Worm (Caenorhabditis elegans) whole organism, young adult: ENCODE data around the gene vps-37.

Source experiments
- C06A6.2 ChIP-seq: fragments of 200-800 bp; sonication (Bioruptor generic); conservative IDR thresholded peaks from 2 replicates; pipeline ENCODE4 v1.3.6; 2022; ENCODE audit warnings: missing genetic modification characterization, missing compliant biosample characterization
- Y95B8A.8 ChIP-seq: fragments of 200-800 bp; sonication (Bioruptor generic); IDR thresholded peaks from 2 replicates; pipeline ENCODE4 v1.3.6; 2022; ENCODE audit warnings: missing genetic modification reagents, missing genetic modification characterization, missing compliant biosample characterization
- aptf-2 ChIP-seq: fragments of 200-800 bp; sonication (Bioruptor generic); conservative IDR thresholded peaks from 2 replicates; pipeline ENCODE4 v1.3.6; 2022; ENCODE audit warnings: missing genetic modification reagents, missing genetic modification characterization, missing compliant biosample characterization
- aptf-3 ChIP-seq: fragments of 200-800 bp; sonication (Bioruptor generic); IDR thresholded peaks from 2 replicates; pipeline ENCODE4 v1.3.6; 2022; ENCODE audit warnings: missing genetic modification characterization, missing compliant biosample characterization
- atf-7 ChIP-seq: sonication (generic microtip); optimal IDR thresholded peaks from 2 replicates; lab custom pipeline; 2017; ENCODE audit warnings: mild to moderate bottlenecking, missing genetic modification characterization, missing compliant biosample characterization
- attf-5 ChIP-seq: fragments of 200-800 bp; sonication (Bioruptor generic); optimal IDR thresholded peaks from 2 replicates; lab custom pipeline; 2018; ENCODE audit warnings: mild to moderate bottlenecking, missing genetic modification characterization, missing compliant biosample characterization
- bed-1 ChIP-seq: fragments of 200-800 bp; sonication (Bioruptor generic); IDR thresholded peaks from 2 replicates; pipeline ENCODE4 v1.3.6; 2022; ENCODE audit warnings: missing genetic modification reagents, missing genetic modification characterization, missing compliant biosample characterization
- cebp-1 ChIP-seq, 2 experiments: fragments of 200-800 bp in 1 of 2; sonication (Bioruptor generic) in 1 of 2; sonication (generic microtip) in 1 of 2; IDR thresholded peaks in 1 of 2; optimal IDR thresholded peaks in 1 of 2; 2 replicates each; pipeline versions ENCODE4 v1.3.6 to Lab custom; 2017 to 2022; ENCODE audit warnings: missing compliant biosample characterization in 2 of 2, missing genetic modification characterization in 2 of 2, mild to moderate bottlenecking in 1 of 2, missing genetic modification reagents in 1 of 2, moderate library complexity in 1 of 2
- ceh-40 ChIP-seq: fragments of 200-800 bp; sonication (Bioruptor generic); IDR thresholded peaks from 2 replicates; pipeline ENCODE4 v1.3.6; 2022; ENCODE audit warnings: missing genetic modification characterization, missing compliant biosample characterization
- chd-7 ChIP-seq: sonication (generic microtip); optimal IDR thresholded peaks from 2 replicates; lab custom pipeline; 2016; ENCODE audit warnings: mild to moderate bottlenecking, missing genetic modification characterization, moderate library complexity, missing compliant biosample characterization
- dpff-1 ChIP-seq: sonication (generic microtip); optimal IDR thresholded peaks from 2 replicates; lab custom pipeline; 2017; ENCODE audit warnings: mild to moderate bottlenecking, missing genetic modification characterization, missing compliant biosample characterization
- dpl-1 ChIP-seq: fragments of 150-350 bp; optimal IDR thresholded peaks from 2 replicates; lab custom pipeline; 2014; ENCODE audit warnings: missing biosample characterization, missing genetic modification reagents, missing genetic modification characterization
- efl-1 ChIP-seq: fragments of 150-350 bp; optimal IDR thresholded peaks from 2 replicates; lab custom pipeline; 2014; ENCODE audit warnings: missing biosample characterization, missing genetic modification reagents, missing genetic modification characterization
- egl-18 ChIP-seq: fragments of 200-800 bp; sonication (Bioruptor generic); IDR thresholded peaks from 2 replicates; pipeline ENCODE4 v1.3.6; 2022; ENCODE audit warnings: missing genetic modification reagents, missing genetic modification characterization, missing compliant biosample characterization
- egl-44 ChIP-seq: fragments of 200-800 bp; sonication (Bioruptor generic); IDR thresholded peaks from 2 replicates; pipeline ENCODE4 v1.3.6; 2022; ENCODE audit warnings: missing genetic modification reagents, missing genetic modification characterization, missing compliant biosample characterization
- fkh-3 ChIP-seq: sonication (generic microtip); optimal IDR thresholded peaks from 2 replicates; lab custom pipeline; 2016; ENCODE audit warnings: mild to moderate bottlenecking, missing genetic modification characterization, missing compliant biosample characterization
- gei-17 ChIP-seq: fragments of 200-800 bp; sonication (Bioruptor generic); optimal IDR thresholded peaks from 2 replicates; lab custom pipeline; 2018; ENCODE audit warnings: mild to moderate bottlenecking, missing genetic modification characterization, missing compliant biosample characterization
- him-1 ChIP-seq: sonication (generic microtip); optimal IDR thresholded peaks from 2 replicates; lab custom pipeline; 2016; ENCODE audit warnings: missing genotype, missing genetic modification reagents, missing genetic modification characterization, missing compliant biosample characterization
- hlh-26 ChIP-seq: fragments of 200-800 bp; sonication (Bioruptor generic); conservative IDR thresholded peaks from 2 replicates; pipeline ENCODE4 v1.3.6; 2022; ENCODE audit warnings: missing genetic modification reagents, missing genetic modification characterization, missing compliant biosample characterization
- hmg-1.2 ChIP-seq: fragments of 200-800 bp; sonication (Bioruptor generic); IDR thresholded peaks from 2 replicates; pipeline ENCODE4 v1.3.6; 2022; ENCODE audit warnings: missing genetic modification reagents, missing genetic modification characterization, missing compliant biosample characterization
- hmg-20 ChIP-seq: fragments of 200-800 bp; sonication (Bioruptor generic); IDR thresholded peaks from 2 replicates; pipeline ENCODE4 v1.3.6; 2022; ENCODE audit warnings: missing genetic modification reagents, missing genetic modification characterization, missing compliant biosample characterization
- hrde-1 ChIP-seq: sonication (generic microtip); optimal IDR thresholded peaks from 2 replicates; lab custom pipeline; 2016; ENCODE audit warnings: missing genetic modification characterization, mild to moderate bottlenecking, missing compliant biosample characterization, moderate library complexity, missing genotype, missing genetic modification reagents, borderline replicate concordance
- let-607 ChIP-seq, 2 experiments: fragments of 200-800 bp in 1 of 2; sonication (Bioruptor generic) in 1 of 2; sonication (generic microtip) in 1 of 2; optimal IDR thresholded peaks; 2 replicates each; lab custom pipeline; 2016 to 2018; ENCODE audit warnings: mild to moderate bottlenecking in 2 of 2, missing compliant biosample characterization in 2 of 2, missing genetic modification characterization in 2 of 2, moderate library complexity in 2 of 2, missing genotype in 1 of 2
- lin-40 ChIP-seq: sonication (generic microtip); optimal IDR thresholded peaks from 2 replicates; lab custom pipeline; 2016; ENCODE audit warnings: missing genetic modification characterization, mild to moderate bottlenecking, missing compliant biosample characterization, missing genotype, missing genetic modification reagents
- lsl-1 ChIP-seq: fragments of 200-800 bp; sonication (Bioruptor generic); optimal IDR thresholded peaks from 2 replicates; lab custom pipeline; 2018; ENCODE audit warnings: mild to moderate bottlenecking, missing genetic modification characterization, moderate library complexity, missing compliant biosample characterization
- mcd-1 ChIP-seq: fragments of 200-800 bp; sonication (Bioruptor generic); IDR thresholded peaks from 2 replicates; pipeline ENCODE4 v1.3.6; 2022; ENCODE audit warnings: missing genetic modification reagents, missing genetic modification characterization, missing compliant biosample characterization
- nhr-179 ChIP-seq: sonication (generic microtip); optimal IDR thresholded peaks from 2 replicates; lab custom pipeline; 2016; ENCODE audit warnings: mild to moderate bottlenecking, missing genetic modification characterization, missing compliant biosample characterization
- nhr-27 ChIP-seq: fragments of 200-800 bp; sonication (Bioruptor generic); optimal IDR thresholded peaks from 2 replicates; lab custom pipeline; 2018; ENCODE audit warnings: mild to moderate bottlenecking, missing genetic modification characterization, moderate library complexity, missing compliant biosample characterization
- nhr-80 ChIP-seq: sonication (generic microtip); optimal IDR thresholded peaks from 2 replicates; lab custom pipeline; 2016; ENCODE audit warnings: missing genetic modification characterization, missing compliant biosample characterization
- pbrm-1 ChIP-seq: fragments of 200-800 bp; sonication (Bioruptor generic); IDR thresholded peaks from 2 replicates; pipeline ENCODE4 v1.3.6; 2022; ENCODE audit warnings: missing genetic modification reagents, missing genetic modification characterization, missing compliant biosample characterization
- pha-4 ChIP-seq: fragments of 150-350 bp; sonication (generic microtip); optimal IDR thresholded peaks from 2 replicates; lab custom pipeline; 2014; ENCODE audit warnings: missing biosample characterization, missing genetic modification reagents, missing genetic modification characterization
- repo-1 ChIP-seq: sonication (generic microtip); optimal IDR thresholded peaks from 2 replicates; lab custom pipeline; 2017; ENCODE audit warnings: mild to moderate bottlenecking, missing genetic modification characterization, missing compliant biosample characterization
- sdz-38 ChIP-seq: sonication (generic microtip); optimal IDR thresholded peaks from 2 replicates; lab custom pipeline; 2016; ENCODE audit warnings: missing genotype, missing genetic modification characterization, missing compliant biosample characterization
- sea-2 ChIP-seq: fragments of 200-800 bp; sonication (Bioruptor generic); IDR thresholded peaks from 2 replicates; pipeline ENCODE4 v1.3.6; 2022; ENCODE audit warnings: missing genetic modification characterization, missing compliant biosample characterization
- snpc-4 ChIP-seq, 5 experiments: fragments of 150-350 bp in 1 of 5; sonication (generic microtip) in 4 of 5; optimal IDR thresholded peaks; 2 replicates each; lab custom pipeline; 2014 to 2018; ENCODE audit warnings: missing genetic modification characterization in 5 of 5, missing biosample characterization in 3 of 5, antibody characterized with exemption in 2 of 5, mild to moderate bottlenecking in 2 of 5, missing compliant biosample characterization in 2 of 5, missing genotype in 2 of 5, moderate library complexity in 2 of 5, missing genetic modification reagents in 1 of 5
- sptf-2 ChIP-seq: fragments of 200-800 bp; sonication (Bioruptor generic); optimal IDR thresholded peaks from 2 replicates; lab custom pipeline; 2018; ENCODE audit warnings: mild to moderate bottlenecking, missing genetic modification characterization, missing compliant biosample characterization
- zfh-2 ChIP-seq: fragments of 200-800 bp; sonication (Bioruptor generic); conservative IDR thresholded peaks from 2 replicates; pipeline ENCODE4 v1.3.6; 2022; ENCODE audit warnings: missing genetic modification reagents, missing genetic modification characterization, missing compliant biosample characterization

The vps-37 gene

DNA sequence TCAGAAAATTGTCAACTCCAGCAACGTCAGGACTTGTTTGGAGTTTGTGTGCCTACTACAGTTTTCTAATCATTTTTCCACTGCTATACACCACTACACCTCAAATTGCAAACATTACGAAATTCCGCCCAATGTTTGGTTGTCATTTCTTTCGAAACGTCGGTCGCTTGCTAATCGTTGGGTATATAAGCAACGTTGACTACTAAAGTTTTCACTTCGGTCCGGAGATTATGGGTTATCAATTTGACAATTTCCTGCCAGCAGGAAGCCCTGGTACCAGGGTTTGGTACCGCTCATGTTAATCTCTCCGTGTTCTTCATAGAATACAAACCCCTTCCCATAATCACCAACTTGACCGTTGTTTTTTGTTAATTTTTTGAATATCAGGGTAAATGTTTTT is 16.5 kb upstream of the vps-37 start (continued):
- TF ChIP-seq nhr-80 (tag; lab: Kevin White, UChicago) (peak; percentile 66), pha-4 (peak; percentile 83), hrde-1 (tag; lab: Kevin White, UChicago) (no peak)

DNA sequence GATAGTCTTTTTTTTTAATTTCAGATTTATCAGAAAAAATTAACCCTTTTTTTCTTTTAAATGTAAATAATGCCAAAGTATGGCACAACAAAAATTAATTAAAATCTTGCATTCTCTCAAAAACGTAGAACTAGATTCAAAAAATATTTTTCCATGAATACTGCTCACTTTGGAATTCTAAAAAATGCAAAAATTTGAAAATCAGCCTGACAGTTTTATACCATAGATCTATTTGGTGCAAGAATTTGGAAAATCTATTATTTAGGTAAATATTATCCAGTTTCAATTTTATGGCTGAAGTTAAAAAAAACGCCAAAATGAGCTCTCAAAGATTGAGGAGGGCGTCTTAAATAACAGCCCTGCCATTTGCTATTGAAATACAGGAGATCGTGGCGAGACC is 12.8 kb upstream of the vps-37 start:
- TF ChIP-seq nhr-179 (tag; lab: Kevin White, UChicago), result no peak
- TF ChIP-seq aptf-3, result no peak
- no peak for TF ChIP-seq nhr-80 (tag; lab: Kevin White, UChicago)
- no peak for TF ChIP-seq sea-2
- TF ChIP-seq dpl-1 (GFP tag; lab: Kevin White, UChicago), result no peak
- no peak for TF ChIP-seq Y95B8A.8 (GFP tag; lab: Robert Waterston, UW)
- TF ChIP-seq cebp-1 (GFP tag; IDR thresholded peaks at IDR 0.05; lab: Robert Waterston, UW), result no peak
- TF ChIP-seq cebp-1 (tag; optimal IDR thresholded peaks at IDR 0.05; lab: Kevin White, UChicago), result no peak
- no peak for TF ChIP-seq nhr-27 (tag; lab: Kevin White, UChicago)
- TF ChIP-seq atf-7 (tag; lab: Kevin White, UChicago), result no peak

DNA sequence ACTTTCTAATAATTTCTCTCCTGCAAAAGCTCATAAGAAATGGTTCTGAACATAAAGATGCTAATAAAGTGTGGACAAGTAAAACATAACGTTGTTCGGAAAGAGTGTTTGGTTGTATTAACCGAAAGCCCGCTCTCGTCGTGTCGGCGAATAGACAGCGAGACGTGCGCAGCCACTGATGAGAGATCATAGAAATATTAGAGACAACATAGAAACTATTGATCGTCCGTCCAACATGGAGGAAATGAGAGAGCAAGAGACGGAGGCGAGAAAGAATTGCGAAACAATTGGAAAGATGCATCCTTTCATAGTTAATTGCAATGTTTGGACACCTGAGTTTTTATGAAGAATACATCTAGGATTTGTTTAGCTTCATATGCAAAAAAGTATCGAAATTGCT is 12.0 kb upstream of the vps-37 start:
- TF ChIP-seq let-607 (tag; optimal IDR thresholded peaks at IDR 0.05; lab: Kevin White, UChicago) (peak in 1 of 2 experiments; percentile 29), snpc-4 (GFP tag; optimal IDR thresholded peaks at IDR 0.05; lab: Kevin White, UChicago) (no peak), snpc-4 (tag; optimal IDR thresholded peaks at IDR 0.05; lab: Kevin White, UChicago) (peak in 3 of 4 experiments; percentile 33 to 52 (median 46)), attf-5 (GFP tag; lab: Kevin White, UChicago) (peak; percentile 65), C06A6.2 (GFP tag; lab: Robert Waterston, UW) (0 out of 2 replicates have a peak, but pooled peaks have one; percentile 13), hmg-1.2 (GFP tag; lab: Robert Waterston, UW) (peak; percentile 85; the same call in 1 of the 2 replicates), cebp-1 (GFP tag; IDR thresholded peaks at IDR 0.05; lab: Robert Waterston, UW) (peak; percentile 88), cebp-1 (tag; optimal IDR thresholded peaks at IDR 0.05; lab: Kevin White, UChicago) (peak; percentile 97), lin-40 (tag; lab: Kevin White, UChicago) (peak; percentile 21), repo-1 (tag; lab: Kevin White, UChicago) (no peak), fkh-3 (tag; lab: Kevin White, UChicago) (no peak), bed-1 (GFP tag; lab: Robert Waterston, UW) (no peak)

- TF ChIP-seq sdz-38 (tag; lab: Kevin White, UChicago), result no peak
- TF ChIP-seq egl-18 (GFP tag; lab: Robert Waterston, UW), result no peak
- no peak for TF ChIP-seq him-1 (tag; lab: Kevin White, UChicago)
- no peak for TF ChIP-seq efl-1 (GFP tag; lab: Kevin White, UChicago)
- TF ChIP-seq attf-5 (GFP tag; lab: Kevin White, UChicago), result no peak
- TF ChIP-seq egl-44 (GFP tag; lab: Robert Waterston, UW), result no peak
- TF ChIP-seq sptf-2, result no peak
- no peak for TF ChIP-seq hlh-26 (GFP tag; lab: Robert Waterston, UW)
- TF ChIP-seq aptf-2 (GFP tag; lab: Robert Waterston, UW), result no peak
- no peak for TF ChIP-seq repo-1 (tag; lab: Kevin White, UChicago)
- no peak for TF ChIP-seq nhr-179 (tag; lab: Kevin White, UChicago)
- TF ChIP-seq gei-17, result no peak
Measured at ce11 chrV:5581312-5581711, 11.2 kb upstream of the vps-37 start, which contains the start of gene klc-2. TSS of gene klc-2 (minus strand) at chrV:5581412.

ce11 chrV:5582308-5582707 is 10.2 kb upstream of the vps-37 start:
- TF ChIP-seq aptf-2 (GFP tag; lab: Robert Waterston, UW) (no peak), dpff-1 (tag; lab: Kevin White, UChicago) (no peak), efl-1 (GFP tag; lab: Kevin White, UChicago) (no peak), mcd-1 (0 out of 2 replicates have a peak, but pooled peaks have one; percentile 17), lsl-1 (GFP tag; lab: Kevin White, UChicago) (no peak), him-1 (tag; lab: Kevin White, UChicago) (peak; percentile 29), chd-7 (peak; percentile 34), ceh-40 (GFP tag; lab: Robert Waterston, UW) (no peak), hmg-20 (peak; percentile 33; the same call in 1 of the 2 replicates), zfh-2 (GFP tag; lab: Robert Waterston, UW) (0 out of 2 replicates have a peak, but pooled peaks have one; percentile 23), pbrm-1 (GFP tag; lab: Robert Waterston, UW) (0 out of 2 replicates have a peak, but pooled peaks have one; percentile 26)
